Worm (Caenorhabditis elegans): ENCODE data around the gene F25B4.4.

The F25B4.4 gene

ce11 chrV:5704467-5704866 is 19.8 kb downstream of the F25B4.4 start:
- TF ChIP-seq sma-9 (GFP tag; optimal IDR thresholded peaks at IDR 0.05) (peak; percentile 5), sma-9 (tag; optimal IDR thresholded peaks at IDR 0.05) (no peak), ztf-1 (GFP tag; conservative IDR thresholded peaks at IDR 0.05) (no peak)

ce11 chrV:5705510-5705909 is 20.8 kb downstream of the F25B4.4 start, which contains the start of gene peli-1:
peli-1 (plus strand) TSS chrV:5705810.
- no peak for TF ChIP-seq nhr-12 (tag; optimal IDR thresholded peaks at IDR 0.05)
- no peak for TF ChIP-seq ama-1 (optimal IDR thresholded peaks at IDR 0.05)
- TF ChIP-seq peb-1 (tag; optimal IDR thresholded peaks at IDR 0.05) = no peak
- TF ChIP-seq gmeb-1 (tag; optimal IDR thresholded peaks at IDR 0.05) = no peak
- TF ChIP-seq unc-39 (tag; optimal IDR thresholded peaks at IDR 0.05) = no peak

- TF ChIP-seq mbf-1 (tag; optimal IDR thresholded peaks at IDR 0.05) = no peak
- TF ChIP-seq elt-3 (tag; optimal IDR thresholded peaks at IDR 0.05) = no peak
- no peak for TF ChIP-seq Y55F3AM.14 (GFP tag; optimal IDR thresholded peaks at IDR 0.05)
- no peak for TF ChIP-seq aly-2 (tag; optimal IDR thresholded peaks at IDR 0.05)
- TF ChIP-seq skn-1 (tag; optimal IDR thresholded peaks at IDR 0.05) = no peak
- no peak for TF ChIP-seq nhr-237 (tag; optimal IDR thresholded peaks at IDR 0.05)
- TF ChIP-seq lin-11 (tag; optimal IDR thresholded peaks at IDR 0.05) = no peak
Measured at ce11 chrV:5708331-5708730, 23.7 kb downstream of the F25B4.4 start.

- TF ChIP-seq zag-1 (tag; optimal IDR thresholded peaks at IDR 0.05) (no peak), C34F6.9 (tag; optimal IDR thresholded peaks at IDR 0.05) (peak; percentile 17), lsy-2 (tag; optimal IDR thresholded peaks at IDR 0.05) (peak in 1 of 2 experiments; percentile 9), blmp-1 (tag; optimal IDR thresholded peaks at IDR 0.05; ENCODE audit: insufficient read depth) (no peak)
Measured at ce11 chrV:5712189-5712588, 27.5 kb downstream of the F25B4.4 start.

- no peak for TF ChIP-seq alr-1 (tag; optimal IDR thresholded peaks at IDR 0.05)
- no peak for TF ChIP-seq skn-1 (tag; optimal IDR thresholded peaks at IDR 0.05)
- TF ChIP-seq nhr-21 (tag; optimal IDR thresholded peaks at IDR 0.05) = no peak
- peak in 1 of 2 experiments; percentile 12 for TF ChIP-seq mdl-1 (tag; optimal IDR thresholded peaks at IDR 0.05)
- no peak for TF ChIP-seq unc-39 (tag; optimal IDR thresholded peaks at IDR 0.05)
- TF ChIP-seq sma-9 (GFP tag; optimal IDR thresholded peaks at IDR 0.05) = peak; percentile 50
- TF ChIP-seq sma-9 (tag; optimal IDR thresholded peaks at IDR 0.05) = no peak
- peak; percentile 78 for TF ChIP-seq fos-1 (tag; optimal IDR thresholded peaks at IDR 0.05)
- TF ChIP-seq R02D3.7 (tag; optimal IDR thresholded peaks at IDR 0.05) = no peak
- TF ChIP-seq mbf-1 (tag; optimal IDR thresholded peaks at IDR 0.05) = no peak
- no peak for TF ChIP-seq C34F6.9 (tag; optimal IDR thresholded peaks at IDR 0.05)
- TF ChIP-seq lin-13 (GFP tag; optimal IDR thresholded peaks at IDR 0.05) = no peak
- TF ChIP-seq nhr-10 (tag; optimal IDR thresholded peaks at IDR 0.05) = no peak
- no peak for TF ChIP-seq lin-39 (tag; optimal IDR thresholded peaks at IDR 0.05)
- no peak for TF ChIP-seq nhr-129 (tag; optimal IDR thresholded peaks at IDR 0.05)
- TF ChIP-seq sem-4 (tag; optimal IDR thresholded peaks at IDR 0.05) = no peak
- peak; percentile 18 for TF ChIP-seq crh-2 (tag; optimal IDR thresholded peaks at IDR 0.05)
Measured at ce11 chrV:5712652-5713051, 28.0 kb downstream of the F25B4.4 start, which contains the start of gene gcst-1. gcst-1 (plus strand) TSS chrV:5712928.

ce11 chrV:5713510-5713909 is 28.8 kb downstream of the F25B4.4 start:
- no peak for TF ChIP-seq nhr-12 (tag; optimal IDR thresholded peaks at IDR 0.05)
- TF ChIP-seq nhr-237 (tag; optimal IDR thresholded peaks at IDR 0.05) = no peak
- TF ChIP-seq nhr-21 (tag; optimal IDR thresholded peaks at IDR 0.05) = no peak
- TF ChIP-seq nhr-11 (tag; optimal IDR thresholded peaks at IDR 0.05) = no peak
- no peak for TF ChIP-seq unc-62 (GFP tag; optimal IDR thresholded peaks at IDR 0.05)
- no peak for TF ChIP-seq lsy-2 (tag; optimal IDR thresholded peaks at IDR 0.05)
- TF ChIP-seq F13H6.1 (tag; optimal IDR thresholded peaks at IDR 0.05) = no peak

ce11 chrV:5716508-5716907 is 31.8 kb downstream of the F25B4.4 start, which contains the start of gene K09H11.9:
K09H11.9 (minus strand) TSS chrV:5716608.
- TF ChIP-seq C34F6.9 (tag; optimal IDR thresholded peaks at IDR 0.05) (no peak), alr-1 (tag; optimal IDR thresholded peaks at IDR 0.05) (no peak), lin-11 (tag; optimal IDR thresholded peaks at IDR 0.05) (no peak), R02D3.7 (tag; optimal IDR thresholded peaks at IDR 0.05) (no peak), unc-39 (tag; optimal IDR thresholded peaks at IDR 0.05) (no peak), elt-1 (tag; optimal IDR thresholded peaks at IDR 0.05) (no peak), nhr-237 (tag; optimal IDR thresholded peaks at IDR 0.05) (no peak), blmp-1 (tag; optimal IDR thresholded peaks at IDR 0.05; ENCODE audit: insufficient read depth) (no peak), ztf-11 (tag; optimal IDR thresholded peaks at IDR 0.05) (no peak), ZK546.5 (tag; optimal IDR thresholded peaks at IDR 0.05) (no peak), ama-1 (optimal IDR thresholded peaks at IDR 0.05) (no peak), unc-62 (GFP tag; optimal IDR thresholded peaks at IDR 0.05) (no peak), nhr-6 (tag; optimal IDR thresholded peaks at IDR 0.05) (no peak), crh-2 (tag; optimal IDR thresholded peaks at IDR 0.05) (no peak), mbf-1 (tag; optimal IDR thresholded peaks at IDR 0.05) (no peak), egl-27 (tag; optimal IDR thresholded peaks at IDR 0.05) (no peak), nhr-23 (tag; optimal IDR thresholded peaks at IDR 0.05) (no peak), ceh-16 (tag; optimal IDR thresholded peaks at IDR 0.05) (no peak), mdl-1 (tag; optimal IDR thresholded peaks at IDR 0.05) (no peak), nhr-10 (tag; optimal IDR thresholded peaks at IDR 0.05) (no peak)

All from whole organism, L2 larva.